Fruit fly (Drosophila melanogaster) whole organism, adult: ENCODE measurements around the gene CG32437.

Experiments
- CG11617 ChIP-seq: fragments of 200-800 bp; sonication (Bioruptor generic); optimal IDR thresholded peaks from 2 replicates; lab custom pipeline; 2017; ENCODE audit warnings: mild to moderate bottlenecking, missing biosample characterization, missing genetic modification reagents, missing genetic modification characterization
- CG14711 ChIP-seq: fragments of 200-800 bp; sonication (Bioruptor generic); optimal IDR thresholded peaks from 2 replicates; lab custom pipeline; 2018; ENCODE audit warnings: missing biosample characterization, mild to moderate bottlenecking, missing genetic modification characterization, moderate library complexity
- CG1620 ChIP-seq: fragments of 200-800 bp; sonication (Bioruptor generic); optimal IDR thresholded peaks from 2 replicates; lab custom pipeline; 2016; ENCODE audit warnings: missing biosample characterization, missing genetic modification characterization
- CG7045 ChIP-seq: fragments of 200-800 bp; sonication (Bioruptor generic); optimal IDR thresholded peaks from 2 replicates; lab custom pipeline; 2017; ENCODE audit warnings: missing biosample characterization, mild to moderate bottlenecking, missing genetic modification characterization
- cic ChIP-seq: fragments of 200-800 bp; sonication (Bioruptor generic); optimal IDR thresholded peaks from 2 replicates; lab custom pipeline; 2017; ENCODE audit warnings: missing biosample characterization, mild to moderate bottlenecking, missing genetic modification characterization, moderate library complexity
- cnc ChIP-seq, 2 experiments: fragments of >200 bp; optimal IDR thresholded peaks; 2 replicates each; lab custom pipeline; 2017
- kay ChIP-seq: fragments of 200-800 bp; sonication (Bioruptor generic); peaks from one replicate; lab custom pipeline; 2016; ENCODE audit warnings: missing biosample characterization, missing genetic modification characterization, borderline replicate concordance
- ovo ChIP-seq: fragments of 200-800 bp; sonication (Bioruptor generic); optimal IDR thresholded peaks from 2 replicates; lab custom pipeline; 2016; ENCODE audit warnings: missing biosample characterization, missing genetic modification characterization
- pad ChIP-seq: fragments of 200-800 bp; sonication (Bioruptor generic); optimal IDR thresholded peaks from 3 replicates; lab custom pipeline; 2017; ENCODE audit warnings: missing biosample characterization, missing genetic modification characterization, mild to moderate bottlenecking, moderate library complexity, missing genetic modification reagents
- tj ChIP-seq: fragments of 200-800 bp; sonication (Bioruptor generic); optimal IDR thresholded peaks from 3 replicates; lab custom pipeline; 2017; ENCODE audit warnings: missing biosample characterization, mild to moderate bottlenecking, missing genetic modification characterization, moderate library complexity

- TF ChIP-seq CG11617 (GFP tag; lab: Kevin White, UChicago) (no peak), kay (GFP tag; lab: Kevin White, UChicago) (no peak), CG14711 (no peak), pad (no peak), ovo (no peak), CG1620 (GFP tag; lab: Kevin White, UChicago) (no peak), CG7045 (GFP tag; lab: Kevin White, UChicago) (no peak), tj (GFP tag; lab: Kevin White, UChicago) (no peak), cnc (optimal IDR thresholded peaks at IDR 0.05; lab: Kevin White, UChicago) (no peak), cic (GFP tag; lab: Kevin White, UChicago) (no peak)
Observed at dm6 chr3L:21347197-21347831, 10.2 kb upstream of the CG32437 start.
